Worm (Caenorhabditis elegans) whole organism, L4 larva: ENCODE measurements around the gene ttr-40.

Experiments
- ctbp-1 ChIP-seq: fragments of 200-800 bp; sonication (Bioruptor generic); IDR thresholded peaks from 2 replicates; pipeline ENCODE4 v1.3.6; 2022; ENCODE audit warnings: missing genetic modification reagents, missing genetic modification characterization, missing compliant biosample characterization
- dve-1 ChIP-seq: sonication (generic microtip); optimal IDR thresholded peaks from 2 replicates; lab custom pipeline; 2017; ENCODE audit warnings: antibody characterized with exemption, mild to moderate bottlenecking, missing genetic modification characterization, missing compliant biosample characterization; ENCODE audit not compliant: insufficient read depth
- fkh-10 ChIP-seq: fragments of 150-350 bp; optimal IDR thresholded peaks from 2 replicates; lab custom pipeline; 2014; ENCODE audit warnings: missing biosample characterization, missing genetic modification reagents, missing genetic modification characterization
- hmg-1.1 ChIP-seq: fragments of 200-800 bp; sonication (Bioruptor generic); IDR thresholded peaks from 2 replicates; pipeline ENCODE4 v1.3.6; 2022; ENCODE audit warnings: missing genetic modification reagents, missing genetic modification characterization, missing compliant biosample characterization
- lin-13 ChIP-seq: fragments of 150-350 bp; optimal IDR thresholded peaks from 2 replicates; lab custom pipeline; 2014; ENCODE audit warnings: missing biosample characterization, missing genetic modification reagents, missing genetic modification characterization
- lin-15B ChIP-seq: fragments of 150-350 bp; sonication (generic microtip); optimal IDR thresholded peaks from 3 replicates; lab custom pipeline; 2014; ENCODE audit warnings: missing biosample characterization, missing genetic modification characterization
- mxl-2 ChIP-seq: fragments of 200-800 bp; sonication (Bioruptor generic); conservative IDR thresholded peaks from 2 replicates; pipeline ENCODE4 v1.3.6; 2022; ENCODE audit warnings: missing genetic modification reagents, missing genetic modification characterization, missing compliant biosample characterization
- nhr-237 ChIP-seq: sonication (generic microtip); optimal IDR thresholded peaks from 2 replicates; lab custom pipeline; 2017; ENCODE audit warnings: missing biosample characterization, missing genetic modification characterization
- rbr-2 ChIP-seq: sonication (generic microtip); optimal IDR thresholded peaks from 2 replicates; lab custom pipeline; 2016; ENCODE audit warnings: missing genotype, missing genetic modification characterization, missing compliant biosample characterization
- sdz-12 ChIP-seq: fragments of 200-800 bp; sonication (Bioruptor generic); optimal IDR thresholded peaks from 2 replicates; lab custom pipeline; 2018; ENCODE audit warnings: mild to moderate bottlenecking, missing genetic modification characterization, missing compliant biosample characterization
- unc-62 ChIP-seq, 3 experiments: fragments of 150-350 bp in 1 of 3; sonication (generic microtip); optimal IDR thresholded peaks in 2 of 3; peaks in 1 of 3; 1 replicate in 1 of 3; 2 replicates in 2 of 3; lab custom pipeline; 2014 to 2017; ENCODE audit warnings: missing biosample characterization in 3 of 3, missing genetic modification characterization in 3 of 3, missing genetic modification reagents in 3 of 3, missing genotype in 1 of 3
- zfp-3 ChIP-seq: fragments of 200-800 bp; sonication (Bioruptor generic); conservative IDR thresholded peaks from 2 replicates; pipeline ENCODE4 v1.3.6; 2022; ENCODE audit warnings: missing genetic modification reagents, missing genetic modification characterization, missing compliant biosample characterization

Gene ttr-40

ce11 chrV:9318046-9318445 lies 37.2 kb downstream of the ttr-40 start, which contains the start of gene kvs-3 (continued):
- TF ChIP-seq mxl-2 (GFP tag; lab: Robert Waterston, UW) (peak; percentile 87), lin-13 (GFP tag; lab: Kevin White, UChicago) (peak; percentile 11), nhr-237 (no peak)
- TF ChIP-seq, all 104 proteins: peak for 58

ce11 chrV:9316970-9317369 lies 38.3 kb downstream of the ttr-40 start:
- TF ChIP-seq fkh-10 (GFP tag; lab: Kevin White, UChicago), result peak; percentile 65
- TF ChIP-seq ctbp-1 (GFP tag; lab: Robert Waterston, UW), result 0 out of 2 replicates have a peak, but pooled peaks have one; percentile 41
- no peak for TF ChIP-seq zfp-3 (GFP tag; lab: Robert Waterston, UW)

ce11 chrV:9314408-9314807 lies 40.9 kb downstream of the ttr-40 start:
- TF ChIP-seq unc-62 (GFP tag; optimal IDR thresholded peaks at IDR 0.05 in 1 of 2; lab: Kevin White, UChicago), result peak in 1 of 2 experiments; percentile 96
- no peak for TF ChIP-seq unc-62 (tag; optimal IDR thresholded peaks at IDR 0.05; lab: Kevin White, UChicago)
- no peak for TF ChIP-seq lin-15B (tag; lab: Kevin White, UChicago)

ce11 chrV:9312377-9312776 lies 42.9 kb downstream of the ttr-40 start:
- TF ChIP-seq fkh-10 (GFP tag; lab: Kevin White, UChicago) (peak; percentile 65), sdz-12 (GFP tag; lab: Kevin White, UChicago) (no peak)

ce11 chrV:9305116-9305515 lies 50.2 kb downstream of the ttr-40 start, which contains the start of gene F44A2.3:
TSS of gene F44A2.3 (plus strand) at chrV:9305416.
- TF ChIP-seq hmg-1.1 (no peak), dve-1 (tag; lab: Kevin White, UChicago) (peak; percentile 9), rbr-2 (tag; lab: Kevin White, UChicago) (no peak)
